Fruit fly (Drosophila melanogaster) whole organism, adult: Measurements from ENCODE around the gene scat.

Experiments
- CG11617 ChIP-seq: fragments of 200-800 bp; sonication (Bioruptor generic); optimal IDR thresholded peaks from 2 replicates; lab custom pipeline; 2017; ENCODE audit warnings: mild to moderate bottlenecking, missing biosample characterization, missing genetic modification reagents, missing genetic modification characterization
- CG7045 ChIP-seq: fragments of 200-800 bp; sonication (Bioruptor generic); optimal IDR thresholded peaks from 2 replicates; lab custom pipeline; 2017; ENCODE audit warnings: missing biosample characterization, mild to moderate bottlenecking, missing genetic modification characterization
- CG7101 ChIP-seq: fragments of 200-800 bp; sonication (Bioruptor generic); optimal IDR thresholded peaks from 2 replicates; lab custom pipeline; 2018; ENCODE audit warnings: missing biosample characterization, mild to moderate bottlenecking, missing genetic modification characterization, moderate library complexity
- Clk ChIP-seq: fragments of 200-800 bp; sonication (Bioruptor generic); optimal IDR thresholded peaks from 2 replicates; lab custom pipeline; 2017; ENCODE audit warnings: missing biosample characterization, missing genetic modification characterization
- Hr96 ChIP-seq: fragments of 200-800 bp; sonication (Bioruptor generic); optimal IDR thresholded peaks from 2 replicates; lab custom pipeline; 2016; ENCODE audit warnings: missing biosample characterization, missing genetic modification characterization
- Mnt ChIP-seq: fragments of 200-800 bp; sonication (Bioruptor generic); optimal IDR thresholded peaks from 2 replicates; lab custom pipeline; 2016; ENCODE audit warnings: missing biosample characterization, mild to moderate bottlenecking, missing genetic modification characterization
- cic ChIP-seq: fragments of 200-800 bp; sonication (Bioruptor generic); optimal IDR thresholded peaks from 2 replicates; lab custom pipeline; 2017; ENCODE audit warnings: missing biosample characterization, mild to moderate bottlenecking, missing genetic modification characterization, moderate library complexity
- cnc ChIP-seq, 2 experiments: fragments of >200 bp; optimal IDR thresholded peaks; 2 replicates each; lab custom pipeline; 2017
- kay ChIP-seq: fragments of 200-800 bp; sonication (Bioruptor generic); peaks from one replicate; lab custom pipeline; 2016; ENCODE audit warnings: missing biosample characterization, missing genetic modification characterization, borderline replicate concordance
- ovo ChIP-seq: fragments of 200-800 bp; sonication (Bioruptor generic); optimal IDR thresholded peaks from 2 replicates; lab custom pipeline; 2016; ENCODE audit warnings: missing biosample characterization, missing genetic modification characterization
- pad ChIP-seq: fragments of 200-800 bp; sonication (Bioruptor generic); optimal IDR thresholded peaks from 3 replicates; lab custom pipeline; 2017; ENCODE audit warnings: missing biosample characterization, missing genetic modification characterization, mild to moderate bottlenecking, moderate library complexity, missing genetic modification reagents
- tj ChIP-seq: fragments of 200-800 bp; sonication (Bioruptor generic); optimal IDR thresholded peaks from 3 replicates; lab custom pipeline; 2017; ENCODE audit warnings: missing biosample characterization, mild to moderate bottlenecking, missing genetic modification characterization, moderate library complexity

DNA sequence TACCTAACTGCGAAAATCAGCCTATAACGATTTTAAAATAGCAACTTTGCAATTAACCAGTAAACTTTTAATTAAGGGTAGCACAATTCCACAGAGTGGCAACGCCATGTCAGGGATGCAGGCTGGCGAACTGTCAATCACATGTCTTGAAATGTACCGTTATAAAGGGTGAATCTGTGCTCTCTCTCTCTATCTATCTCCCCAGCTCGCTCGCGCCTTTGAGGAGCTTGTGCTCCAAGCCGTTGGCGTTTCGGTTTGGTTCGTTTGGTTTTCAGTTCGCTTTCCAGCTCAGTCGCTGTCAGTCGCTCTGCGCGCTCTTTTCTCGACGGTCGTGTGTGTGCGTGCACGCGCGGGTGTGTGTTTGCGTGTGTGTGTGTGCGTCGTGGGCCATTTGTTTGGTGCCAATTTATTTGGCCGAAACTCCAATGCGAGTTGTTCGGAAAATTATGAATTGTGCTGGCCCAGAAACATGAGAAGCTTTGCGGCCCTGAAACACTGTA is 6.1 kb downstream of the scat start, which contains the start of gene numb:
- TF ChIP-seq kay (GFP tag; lab: Kevin White, UChicago) (no peak), cic (GFP tag; lab: Kevin White, UChicago) (no peak), CG7101 (tag; lab: Kevin White, UChicago) (no peak), CG7045 (no peak), Clk (GFP tag; lab: Kevin White, UChicago) (no peak), CG11617 (GFP tag; lab: Kevin White, UChicago) (no peak), Hr96 (GFP tag; lab: Kevin White, UChicago) (no peak), tj (GFP tag; lab: Kevin White, UChicago) (no peak), pad (GFP tag; lab: Kevin White, UChicago) (peak; percentile 79), cnc (optimal IDR thresholded peaks at IDR 0.05; lab: Kevin White, UChicago) (no peak), Mnt (GFP tag; lab: Kevin White, UChicago) (peak; percentile 30), ovo (GFP tag; lab: Kevin White, UChicago) (peak; percentile 96)
